Fruit fly (Drosophila melanogaster) whole organism, embryonic: ENCODE data around the gene Cpr5C.

ENCODE experiments used
- Aef1 ChIP-seq: fragments of 200-800 bp; sonication (Bioruptor generic); IDR thresholded peaks from 3 replicates; pipeline ENCODE4 v1.3.6; 2022; ENCODE audit warnings: missing biosample characterization, missing genetic modification characterization
- CG10321 ChIP-seq: fragments of 200-800 bp; sonication (Bioruptor generic); IDR thresholded peaks from 2 replicates; pipeline ENCODE4 v1.3.6; 2022; ENCODE audit warnings: missing biosample characterization, missing genetic modification characterization
- CG10959 ChIP-seq: fragments of 200-800 bp; sonication (Bioruptor generic); IDR thresholded peaks from 2 replicates; pipeline ENCODE4 v1.3.6; 2022; ENCODE audit warnings: missing biosample characterization, missing genetic modification characterization
- CG11085 ChIP-seq: fragments of 200-800 bp; sonication (Bioruptor generic); IDR thresholded peaks from 2 replicates; pipeline ENCODE4 v1.3.6; 2022; ENCODE audit warnings: missing biosample characterization, missing genetic modification characterization
- CG11456 ChIP-seq: fragments of 200-800 bp; sonication (Bioruptor generic); IDR thresholded peaks from 3 replicates; pipeline ENCODE4 v1.3.6; 2022; ENCODE audit warnings: missing biosample characterization, missing genetic modification characterization
- CG11696 ChIP-seq: fragments of 200-800 bp; sonication (Bioruptor generic); IDR thresholded peaks from 2 replicates; pipeline ENCODE4 v1.3.6; 2022; ENCODE audit warnings: missing biosample characterization, missing genetic modification characterization
- CG13624 ChIP-seq: fragments of 200-800 bp; sonication (Bioruptor generic); optimal IDR thresholded peaks from 2 replicates; lab custom pipeline; 2016; ENCODE audit warnings: missing biosample characterization, missing genetic modification characterization
- CG14014 ChIP-seq: fragments of 200-800 bp; sonication (Bioruptor generic); IDR thresholded peaks from 2 replicates; pipeline ENCODE4 v1.3.6; 2022; ENCODE audit warnings: missing biosample characterization, missing genetic modification characterization
- CG18011 ChIP-seq: fragments of 200-800 bp; sonication (Bioruptor generic); optimal IDR thresholded peaks from 2 replicates; lab custom pipeline; 2017; ENCODE audit warnings: missing biosample characterization, missing genetic modification characterization, mild to moderate bottlenecking, moderate library complexity, missing genotype
- CG34224 ChIP-seq: fragments of 200-800 bp; sonication (Bioruptor generic); IDR thresholded peaks from 3 replicates; pipeline ENCODE4 v1.3.6; 2022; ENCODE audit warnings: missing biosample characterization, missing genetic modification characterization; ENCODE audit not compliant: partially characterized antibody
- CG3838 ChIP-seq: fragments of 200-800 bp; sonication (Bioruptor generic); optimal IDR thresholded peaks from 3 replicates; lab custom pipeline; 2016; ENCODE audit warnings: missing biosample characterization, missing genetic modification characterization
- CG4328 ChIP-seq: fragments of 200-800 bp; sonication (Bioruptor generic); optimal IDR thresholded peaks from 3 replicates; lab custom pipeline; 2017; ENCODE audit warnings: missing biosample characterization, missing genetic modification reagents, missing genetic modification characterization
- CG4424 ChIP-seq: fragments of 200-800 bp; sonication (Bioruptor generic); optimal IDR thresholded peaks from 3 replicates; lab custom pipeline; 2016; ENCODE audit warnings: missing biosample characterization, missing genetic modification characterization
- CG4820 ChIP-seq: fragments of 200-800 bp; sonication (Bioruptor generic); optimal IDR thresholded peaks from 3 replicates; lab custom pipeline; 2016; ENCODE audit warnings: missing biosample characterization, missing genetic modification characterization
- CG5245 ChIP-seq: fragments of 200-800 bp; sonication (Bioruptor generic); optimal IDR thresholded peaks from 3 replicates; lab custom pipeline; 2016; ENCODE audit warnings: missing biosample characterization, missing genetic modification characterization
- CG7987 ChIP-seq: fragments of 200-800 bp; sonication (Bioruptor generic); optimal IDR thresholded peaks from 2 replicates; lab custom pipeline; 2018; ENCODE audit warnings: missing biosample characterization, mild to moderate bottlenecking, missing genetic modification characterization, moderate library complexity
- CG8924 ChIP-seq: fragments of 200-800 bp; optimal IDR thresholded peaks from 3 replicates; lab custom pipeline; 2019; ENCODE audit warnings: missing biosample characterization, mild to moderate bottlenecking, missing genetic modification characterization, moderate library complexity
- CG9932 ChIP-seq: fragments of 200-800 bp; sonication (Bioruptor generic); IDR thresholded peaks from 2 replicates; pipeline ENCODE4 v1.3.6; 2022; ENCODE audit warnings: missing biosample characterization, missing genetic modification characterization
- D ChIP-seq, 2 experiments: fragments of 200-800 bp in 1 of 2; fragments of >200 bp in 1 of 2; sonication (Bioruptor generic) in 1 of 2; optimal IDR thresholded peaks; 2 replicates in 1 of 2; 3 replicates in 1 of 2; lab custom pipeline; 2017; ENCODE audit warnings: mild to moderate bottlenecking in 1 of 2, missing biosample characterization in 1 of 2, missing genetic modification characterization in 1 of 2, missing genetic modification reagents in 1 of 2
- Dp ChIP-seq: fragments of 200-800 bp; sonication (Bioruptor generic); optimal IDR thresholded peaks from 2 replicates; lab custom pipeline; 2018; ENCODE audit warnings: missing biosample characterization, mild to moderate bottlenecking, missing genetic modification characterization, moderate library complexity
- E2f2 ChIP-seq: fragments of 200-800 bp; sonication (Bioruptor generic); IDR thresholded peaks from 2 replicates; pipeline ENCODE4 v1.3.6; 2022; ENCODE audit warnings: missing biosample characterization, missing genetic modification characterization
- Lim3 ChIP-seq: fragments of 200-800 bp; sonication (Bioruptor generic); IDR thresholded peaks from 2 replicates; pipeline ENCODE4 v1.3.6; 2022; ENCODE audit warnings: missing biosample characterization, missing genetic modification characterization
- Mrtf ChIP-seq: fragments of 200-800 bp; sonication (Bioruptor generic); IDR thresholded peaks from 3 replicates; pipeline ENCODE4 v1.3.6; 2022; ENCODE audit warnings: missing biosample characterization, missing genetic modification characterization
- Nf-YA ChIP-seq: fragments of 200-800 bp; sonication (Bioruptor generic); IDR thresholded peaks from 2 replicates; pipeline ENCODE4 v1.3.6; 2022; ENCODE audit warnings: missing biosample characterization, missing genetic modification characterization
- Poxn ChIP-seq: fragments of 200-800 bp; sonication (Bioruptor generic); IDR thresholded peaks from 2 replicates; pipeline ENCODE4 v1.3.6; 2022; ENCODE audit warnings: missing biosample characterization, missing genetic modification characterization
- Tbp ChIP-seq: fragments of >200 bp; optimal IDR thresholded peaks from 2 replicates; lab custom pipeline; 2018; ENCODE audit warnings: missing biosample characterization, missing genetic modification characterization
- Trl ChIP-seq, 3 experiments: fragments of >200 bp in 2 of 3; fragments of 200-800 bp in 1 of 3; sonication (Bioruptor generic) in 1 of 3; optimal IDR thresholded peaks; 2 replicates in 1 of 3; 3 replicates in 2 of 3; lab custom pipeline; 2016 to 2017; ENCODE audit warnings: missing biosample characterization in 1 of 3, missing genetic modification characterization in 1 of 3
- caup ChIP-seq: fragments of 200-800 bp; sonication (Bioruptor generic); optimal IDR thresholded peaks from 3 replicates; lab custom pipeline; 2017; ENCODE audit warnings: missing biosample characterization, mild to moderate bottlenecking, missing genetic modification characterization, moderate library complexity; ENCODE audit not compliant: severe bottlenecking
- chinmo ChIP-seq: fragments of 200-800 bp; sonication (Bioruptor generic); IDR thresholded peaks from 4 replicates; pipeline ENCODE4 v1.3.6; 2022; ENCODE audit warnings: missing biosample characterization, missing genetic modification characterization; ENCODE audit not compliant: partially characterized antibody
- dan ChIP-seq: fragments of 200-800 bp; sonication (Bioruptor generic); IDR thresholded peaks from 2 replicates; pipeline ENCODE4 v1.3.6; 2022; ENCODE audit warnings: missing biosample characterization, missing genetic modification characterization
- dpn ChIP-seq, 2 experiments: fragments of 200-800 bp; sonication (Bioruptor generic); optimal IDR thresholded peaks; 3 replicates each; lab custom pipeline; 2016; ENCODE audit warnings: missing biosample characterization in 2 of 2, missing genetic modification characterization in 2 of 2
- fd96Cb ChIP-seq: fragments of 200-800 bp; sonication (Bioruptor generic); optimal IDR thresholded peaks from 2 replicates; lab custom pipeline; 2018; ENCODE audit warnings: missing biosample characterization, mild to moderate bottlenecking, missing genetic modification characterization, moderate library complexity
- fu2 ChIP-seq: fragments of 200-800 bp; sonication (Bioruptor generic); optimal IDR thresholded peaks from 2 replicates; lab custom pipeline; 2016; ENCODE audit warnings: missing biosample characterization, missing genetic modification characterization
- inv ChIP-seq: fragments of 200-800 bp; sonication (Bioruptor generic); IDR thresholded peaks from 2 replicates; pipeline ENCODE4 v1.3.6; 2022; ENCODE audit warnings: missing biosample characterization, missing genetic modification characterization; ENCODE audit not compliant: partially characterized antibody
- kah ChIP-seq: fragments of 200-800 bp; sonication (Bioruptor generic); optimal IDR thresholded peaks from 2 replicates; lab custom pipeline; 2018; ENCODE audit warnings: missing biosample characterization, mild to moderate bottlenecking, missing genetic modification characterization
- kay ChIP-seq: fragments of 200-800 bp; sonication (Bioruptor generic); optimal IDR thresholded peaks from 2 replicates; lab custom pipeline; 2016; ENCODE audit warnings: missing biosample characterization, missing genetic modification characterization
- lola ChIP-seq, 3 experiments: fragments of >200 bp in 2 of 3; fragments of 200-800 bp in 1 of 3; sonication (Bioruptor generic) in 1 of 3; optimal IDR thresholded peaks; 2 replicates each; lab custom pipeline; 2017 to 2019; ENCODE audit warnings: missing biosample characterization in 3 of 3, missing genetic modification characterization in 3 of 3, mild to moderate bottlenecking in 1 of 3, moderate library complexity in 1 of 3
- mirr ChIP-seq: fragments of 200-800 bp; sonication (Bioruptor generic); optimal IDR thresholded peaks from 3 replicates; lab custom pipeline; 2018; ENCODE audit warnings: missing biosample characterization, mild to moderate bottlenecking, missing genetic modification characterization
- nau ChIP-seq: fragments of 200-800 bp; sonication (Bioruptor generic); optimal IDR thresholded peaks from 3 replicates; lab custom pipeline; 2017; ENCODE audit warnings: missing biosample characterization, mild to moderate bottlenecking, missing genetic modification characterization, missing genetic modification reagents
- org-1 ChIP-seq: fragments of 200-800 bp; sonication (Bioruptor generic); optimal IDR thresholded peaks from 2 replicates; lab custom pipeline; 2017; ENCODE audit warnings: missing biosample characterization, missing genetic modification characterization
- prd ChIP-seq, 3 experiments: fragments of >200 bp in 2 of 3; fragments of 200-800 bp in 1 of 3; sonication (Bioruptor generic) in 1 of 3; optimal IDR thresholded peaks in 2 of 3; IDR thresholded peaks in 1 of 3; 2 replicates in 2 of 3; 3 replicates in 1 of 3; pipeline versions ENCODE4 v1.3.6 to Lab custom; 2017 to 2022; ENCODE audit warnings: missing biosample characterization in 1 of 3, missing genetic modification characterization in 1 of 3
- scrt ChIP-seq: fragments of 200-800 bp; sonication (Bioruptor generic); optimal IDR thresholded peaks from 2 replicates; lab custom pipeline; 2018; ENCODE audit warnings: missing biosample characterization, mild to moderate bottlenecking, missing genetic modification characterization, moderate library complexity
- sens-2 ChIP-seq: fragments of 200-800 bp; sonication (Bioruptor generic); IDR thresholded peaks from 2 replicates; pipeline ENCODE4 v1.3.6; 2022; ENCODE audit warnings: missing biosample characterization, missing genetic modification characterization
- slbo ChIP-seq: fragments of 200-800 bp; sonication (Bioruptor generic); IDR thresholded peaks from 2 replicates; pipeline ENCODE4 v1.3.6; 2022; ENCODE audit warnings: missing biosample characterization, missing genetic modification characterization
- slou ChIP-seq: fragments of 200-800 bp; sonication (Bioruptor generic); optimal IDR thresholded peaks from 3 replicates; lab custom pipeline; 2016; ENCODE audit warnings: missing biosample characterization, missing genetic modification characterization
- sr ChIP-seq: fragments of 200-800 bp; sonication (Bioruptor generic); IDR thresholded peaks from 3 replicates; pipeline ENCODE4 v1.3.6; 2022; ENCODE audit warnings: missing biosample characterization, missing genetic modification characterization
- toy ChIP-seq: fragments of 200-800 bp; sonication (Bioruptor generic); IDR thresholded peaks from 2 replicates; pipeline ENCODE4 v1.3.6; 2022; ENCODE audit warnings: missing biosample characterization, missing genetic modification characterization
- vvl ChIP-seq: fragments of 200-800 bp; sonication (Bioruptor generic); IDR thresholded peaks from 2 replicates; pipeline ENCODE4 v1.3.6; 2022; ENCODE audit warnings: missing biosample characterization, missing genetic modification characterization

The Cpr5C gene

dm6 chrX:5783260-5784040 is 21.0 kb upstream of the Cpr5C start (continued):
- TF ChIP-seq kay (GFP tag; lab: Kevin White, UChicago) (no peak), inv (GFP tag; lab: Robert Waterston, UW) (no peak), CG11085 (GFP tag; lab: Robert Waterston, UW) (no peak), Tbp (GFP tag; lab: Kevin White, UChicago) (no peak), toy (no peak), CG4424 (GFP tag; lab: Kevin White, UChicago) (peak; percentile 17), CG4820 (GFP tag; lab: Kevin White, UChicago) (peak; percentile 42), CG14014 (GFP tag; lab: Robert Waterston, UW) (0 out of 2 replicates have a peak, but pooled peaks have one; percentile 23), Dp (GFP tag; lab: Kevin White, UChicago) (no peak), D (optimal IDR thresholded peaks at IDR 0.05; lab: Kevin White, UChicago) (no peak), D (GFP tag; optimal IDR thresholded peaks at IDR 0.05; lab: Kevin White, UChicago) (peak; percentile 42), CG11456 (GFP tag; lab: Robert Waterston, UW) (no peak), sr (no peak), CG7987 (GFP tag; lab: Kevin White, UChicago) (no peak), slou (GFP tag; lab: Kevin White, UChicago) (no peak), prd (optimal IDR thresholded peaks at IDR 0.05; lab: Kevin White, UChicago) (no peak), prd (GFP tag; IDR thresholded peaks at IDR 0.05; lab: Robert Waterston, UW) (peak; percentile 55; the same call in 2 of the 3 replicates), CG18011 (GFP tag; lab: Kevin White, UChicago) (no peak), org-1 (GFP tag; lab: Kevin White, UChicago) (peak; percentile 30), CG10321 (GFP tag; lab: Robert Waterston, UW) (no peak), caup (GFP tag; lab: Kevin White, UChicago) (no peak), fd96Cb (tag; lab: Kevin White, UChicago) (peak; percentile 50), dan (GFP tag; lab: Robert Waterston, UW) (no peak), Poxn (GFP tag; lab: Robert Waterston, UW) (no peak), slbo (no peak), kah (GFP tag; lab: Kevin White, UChicago) (no peak), E2f2 (GFP tag; lab: Robert Waterston, UW) (no peak), scrt (GFP tag; lab: Kevin White, UChicago) (no peak), Aef1 (GFP tag; lab: Robert Waterston, UW) (no peak), lola (GFP tag; optimal IDR thresholded peaks at IDR 0.05; lab: Kevin White, UChicago) (peak in 1 of 3 experiments; percentile 32), nau (GFP tag; lab: Kevin White, UChicago) (no peak), Trl (optimal IDR thresholded peaks at IDR 0.05; lab: Kevin White, UChicago) (no peak), Trl (GFP tag; optimal IDR thresholded peaks at IDR 0.05; lab: Kevin White, UChicago) (no peak), CG3838 (no peak), Lim3 (GFP tag; lab: Robert Waterston, UW) (no peak), CG13624 (GFP tag; lab: Kevin White, UChicago) (no peak), CG34224 (GFP tag; lab: Robert Waterston, UW) (no peak), vvl (GFP tag; lab: Robert Waterston, UW) (peak; percentile 52; the same call in 1 of the 2 replicates), CG5245 (GFP tag; lab: Kevin White, UChicago) (no peak), dpn (GFP tag; optimal IDR thresholded peaks at IDR 0.05; lab: Kevin White, UChicago) (peak in 1 of 2 experiments; percentile 24), CG10959 (GFP tag; lab: Robert Waterston, UW) (no peak), chinmo (GFP tag; lab: Robert Waterston, UW) (no peak), fu2 (GFP tag; lab: Kevin White, UChicago) (no peak), CG8924 (tag; lab: Kevin White, UChicago) (peak; percentile 25), Nf-YA (GFP tag; lab: Robert Waterston, UW) (no peak), Mrtf (GFP tag; lab: Robert Waterston, UW) (no peak), CG9932 (GFP tag; lab: Robert Waterston, UW) (no peak), sens-2 (GFP tag; lab: Robert Waterston, UW) (peak; percentile 54; the same call in 1 of the 2 replicates), CG4328 (GFP tag; lab: Kevin White, UChicago) (no peak), CG11696 (GFP tag; lab: Robert Waterston, UW) (no peak), mirr (no peak)
